Worm (Caenorhabditis elegans) whole organism, L4/young adult: ENCODE data around the gene tag-293.
"Not testable (repeated sequence)": the region's sequence is repeated elsewhere in the genome, so short reads cannot be mapped to it uniquely, and the experiment has no call there.

Source experiments
- W03F9.2 ChIP-seq: fragments of 150-350 bp; optimal IDR thresholded peaks from 2 replicates; lab custom pipeline; 2014; ENCODE audit warnings: missing biosample characterization, missing genetic modification characterization
- dao-5 ChIP-seq: sonication (generic microtip); optimal IDR thresholded peaks from 2 replicates; lab custom pipeline; 2016; ENCODE audit warnings: missing genotype, missing genetic modification characterization, moderate library complexity, missing compliant biosample characterization
- him-1 ChIP-seq: sonication (generic microtip); optimal IDR thresholded peaks from 2 replicates; lab custom pipeline; 2016; ENCODE audit warnings: missing genotype, missing genetic modification reagents, missing genetic modification characterization, missing compliant biosample characterization

The tag-293 gene

DNA sequence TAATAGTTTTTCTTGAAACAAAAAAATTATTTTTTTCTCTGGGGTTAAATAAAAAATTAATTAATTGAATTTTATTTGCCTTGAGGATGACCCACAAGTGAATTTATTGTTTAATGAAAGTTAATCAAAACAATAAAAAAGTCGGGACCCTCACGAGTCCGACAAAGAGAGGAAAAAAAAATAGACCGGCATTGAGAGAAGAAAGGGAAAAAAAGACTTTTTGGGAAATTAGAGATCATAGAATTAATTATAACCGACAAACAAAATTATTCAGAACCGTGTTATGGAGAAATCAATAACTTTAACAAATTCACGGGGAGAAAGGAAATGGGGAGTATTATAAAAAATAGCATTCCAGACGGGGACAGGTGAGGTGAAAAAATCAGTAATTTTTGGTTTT, 18.1 kb downstream of the tag-293 start, which contains the start of gene F10G2.7:
Gene F10G2.7 (minus strand): TSS at position 101 of the 400 bp plus-strand sequence.
- TF ChIP-seq W03F9.2 (tag; lab: Kevin White, UChicago); him-1 (tag; lab: Kevin White, UChicago); dao-5: not testable (repeated sequence)

DNA sequence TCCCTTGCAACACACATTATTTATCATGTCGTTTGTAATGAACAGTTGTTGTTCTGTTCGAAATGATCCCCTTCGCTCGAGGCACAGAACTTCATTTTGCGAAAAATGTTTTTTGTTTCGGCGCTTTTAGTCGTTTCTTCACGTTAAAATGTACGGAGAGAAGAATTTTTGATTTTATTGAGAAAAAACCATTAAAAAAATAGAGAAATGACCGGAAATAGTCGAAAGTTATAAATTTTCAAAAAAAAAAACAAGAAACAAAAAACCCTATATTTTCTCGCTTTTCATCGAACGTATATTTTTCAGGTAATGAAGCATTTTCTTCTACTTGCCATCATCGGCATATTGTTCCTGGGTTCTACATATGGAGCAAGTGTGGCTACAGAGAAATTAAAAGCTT, 23.1 kb downstream of the tag-293 start, which contains the start of gene F10G2.1:
Gene F10G2.1 (plus strand): TSS at position 301 of the 400 bp plus-strand sequence.
- TF ChIP-seq dao-5: no peak
- no peak for TF ChIP-seq W03F9.2 (tag; lab: Kevin White, UChicago)
- no peak for TF ChIP-seq him-1 (tag; lab: Kevin White, UChicago)

DNA sequence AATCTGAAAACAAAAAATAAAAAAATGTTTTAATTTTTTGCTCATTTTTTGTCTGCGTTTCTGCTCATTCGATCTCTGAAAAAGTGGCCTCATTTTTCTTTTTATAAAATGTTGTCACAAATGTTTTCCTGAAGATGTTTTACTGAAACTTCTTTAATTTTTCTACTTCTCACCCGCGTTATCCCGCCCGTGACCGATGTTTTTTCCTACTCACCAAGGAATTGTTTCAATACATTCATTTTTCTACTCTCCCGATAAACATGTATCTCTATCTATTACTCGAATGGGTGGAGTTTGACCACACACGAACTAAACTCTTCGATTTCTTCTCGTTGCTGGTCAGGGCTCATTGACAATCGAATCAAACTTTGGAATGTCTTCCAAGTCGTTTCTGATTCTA, 24.5 kb downstream of the tag-293 start, which contains the start of gene F10G2.2:
Gene F10G2.2 (plus strand): TSS at position 301 of the 400 bp plus-strand sequence.
- no peak for TF ChIP-seq dao-5
- TF ChIP-seq W03F9.2 (tag; lab: Kevin White, UChicago): no peak
- no peak for TF ChIP-seq him-1 (tag; lab: Kevin White, UChicago)

DNA sequence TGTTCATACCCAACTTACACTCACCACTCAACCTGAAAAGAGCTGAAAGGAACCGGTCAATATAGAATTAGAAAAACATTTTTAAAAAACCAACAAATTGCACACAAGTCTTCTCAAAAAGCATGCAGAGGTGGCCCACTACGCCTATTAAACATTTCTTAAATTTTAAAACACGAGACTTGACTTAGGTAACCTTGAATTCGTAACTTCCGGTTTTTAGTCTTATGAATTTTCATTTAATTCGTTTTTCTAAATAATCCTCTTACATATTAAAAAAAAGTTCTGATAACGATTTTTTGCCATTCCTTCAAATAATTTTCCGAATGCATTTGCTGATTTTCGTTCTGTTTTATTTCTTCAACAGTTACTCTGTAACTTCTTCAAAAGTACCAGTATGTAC, 27.3 kb downstream of the tag-293 start, which contains the start of gene clec-7:
Gene clec-7 (plus strand): TSS at position 301 of the 400 bp plus-strand sequence.
- no peak for TF ChIP-seq him-1 (tag; lab: Kevin White, UChicago)
- TF ChIP-seq W03F9.2 (tag; lab: Kevin White, UChicago): no peak
- TF ChIP-seq dao-5: no peak

ce11 chrV:7326928-7327327, 28.4 kb downstream of the tag-293 start, which contains the start of gene F10G2.4:
Gene F10G2.4, plus strand, starts transcription at chrV:7327228.
- no peak for TF ChIP-seq W03F9.2 (tag; lab: Kevin White, UChicago)
- TF ChIP-seq dao-5: no peak
- no peak for TF ChIP-seq him-1 (tag; lab: Kevin White, UChicago)

DNA sequence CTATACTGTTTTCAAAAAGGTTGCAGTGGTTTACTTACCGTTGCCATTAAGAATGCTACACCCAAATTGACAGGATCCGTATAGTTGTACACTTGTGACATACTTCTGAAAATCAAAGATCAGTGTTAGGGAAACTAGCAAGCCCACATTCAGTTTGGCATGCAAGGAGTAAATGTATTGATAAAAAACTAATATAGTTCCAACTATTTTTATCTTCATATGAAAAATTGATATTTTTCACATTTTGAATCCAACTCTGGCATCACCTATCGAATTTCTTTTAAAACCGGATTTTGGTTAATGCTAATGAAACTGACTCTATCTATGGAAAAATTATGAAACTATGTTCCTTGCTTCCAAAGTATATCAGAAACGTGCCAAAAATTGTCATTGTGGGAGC, 30.1 kb downstream of the tag-293 start, which contains the start of gene srx-92:
Gene srx-92 (minus strand): TSS at position 101 of the 400 bp plus-strand sequence.
- TF ChIP-seq him-1 (tag; lab: Kevin White, UChicago): no peak
- TF ChIP-seq dao-5: no peak
- no peak for TF ChIP-seq W03F9.2 (tag; lab: Kevin White, UChicago)

ce11 chrV:7321915-7322314, 33.4 kb downstream of the tag-293 start, which contains the start of gene F10G2.10:
Gene F10G2.10, plus strand, starts transcription at chrV:7322215.
- TF ChIP-seq him-1 (tag; lab: Kevin White, UChicago): no peak
- TF ChIP-seq dao-5: no peak
- no peak for TF ChIP-seq W03F9.2 (tag; lab: Kevin White, UChicago)

DNA sequence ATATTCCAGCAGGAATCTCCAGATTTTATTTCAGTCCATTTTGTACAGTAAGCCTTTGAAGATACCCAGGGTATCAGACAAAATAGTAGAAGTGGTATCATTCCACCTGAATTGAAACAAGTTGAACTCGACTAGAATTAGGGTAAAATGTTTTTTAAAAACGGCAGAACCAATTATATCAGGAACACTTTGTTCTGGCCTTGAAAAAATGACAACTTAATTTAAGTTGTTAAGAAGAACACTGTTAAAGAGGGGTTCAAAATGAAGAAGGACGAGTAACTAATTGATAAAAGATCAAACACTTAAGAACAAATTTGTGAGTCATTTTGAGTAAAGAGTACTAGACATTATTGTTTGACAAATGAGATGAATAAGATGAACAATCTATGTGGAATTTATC, 34.5 kb downstream of the tag-293 start, which contains the start of gene lmd-4:
Gene lmd-4 (minus strand): TSS at position 101 of the 400 bp plus-strand sequence.
- TF ChIP-seq W03F9.2 (tag; lab: Kevin White, UChicago) (no peak), him-1 (tag; lab: Kevin White, UChicago) (no peak), dao-5 (no peak)

DNA sequence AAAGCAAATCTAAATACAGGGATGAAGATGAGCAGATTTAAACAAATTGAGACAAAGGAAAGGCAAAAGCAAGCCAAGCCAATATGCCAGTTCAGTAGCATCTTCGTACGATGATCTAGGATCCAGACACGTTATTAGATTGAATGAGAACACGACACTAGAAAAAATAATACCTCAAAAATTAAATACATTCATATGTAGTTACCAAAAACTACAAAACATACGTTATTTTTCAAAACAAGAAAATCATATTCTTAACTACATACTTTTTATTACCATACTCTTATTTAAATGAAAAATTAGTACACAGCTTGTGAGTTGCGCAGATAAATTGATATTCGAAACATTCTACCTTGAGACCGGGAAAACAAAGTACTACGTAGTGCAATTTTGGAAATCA, 42.1 kb downstream of the tag-293 start, which contains the start of gene srx-6:
Gene srx-6 (minus strand): TSS at position 101 of the 400 bp plus-strand sequence.
- no peak for TF ChIP-seq W03F9.2 (tag; lab: Kevin White, UChicago)
- TF ChIP-seq him-1 (tag; lab: Kevin White, UChicago): no peak
- no peak for TF ChIP-seq dao-5

DNA sequence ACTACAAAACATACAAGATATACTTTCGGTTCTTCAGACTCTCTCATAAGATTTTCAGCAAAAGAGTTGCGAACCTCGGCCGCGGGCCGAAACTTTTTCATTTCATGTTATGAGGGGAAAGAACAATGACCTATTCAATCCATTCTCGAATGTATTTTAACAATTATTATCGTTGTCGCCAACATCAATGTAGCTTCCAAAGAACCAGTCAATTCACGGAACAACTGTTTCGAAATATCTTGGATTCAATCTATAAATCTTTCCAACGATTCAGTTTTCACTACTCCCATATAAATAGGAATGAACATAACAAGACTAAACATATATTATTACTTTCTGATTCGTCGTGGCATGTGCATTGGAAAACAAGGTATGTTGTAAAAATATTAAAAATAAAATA, 48.3 kb downstream of the tag-293 start, which contains the start of gene F07G11.1:
Gene F07G11.1 (plus strand): TSS at position 301 of the 400 bp plus-strand sequence.
- TF ChIP-seq him-1 (tag; lab: Kevin White, UChicago) (no peak), dao-5 (no peak), W03F9.2 (tag; lab: Kevin White, UChicago) (no peak)

DNA sequence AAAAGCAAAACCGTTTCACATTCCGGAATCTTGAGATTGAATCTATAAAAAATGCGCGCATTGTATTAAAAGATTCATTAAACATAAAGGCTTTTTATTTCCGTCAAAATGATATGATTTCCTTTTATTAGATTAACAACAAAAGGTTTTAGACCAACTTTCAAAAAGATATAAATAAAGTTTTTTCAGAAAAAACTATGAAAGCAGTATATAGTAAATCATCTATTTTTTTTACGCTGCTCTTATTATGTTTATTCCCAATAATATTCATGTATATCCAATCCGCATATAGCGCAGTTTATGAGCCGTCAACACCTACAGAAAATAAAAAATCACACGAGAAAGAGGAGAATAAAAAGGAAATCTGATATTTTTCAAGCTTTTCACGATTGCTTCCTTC, 50.9 kb downstream of the tag-293 start, which contains the start of gene F07G11.2:
Gene F07G11.2 (plus strand): TSS at position 301 of the 400 bp plus-strand sequence.
- not testable (repeated sequence) for TF ChIP-seq him-1 (tag; lab: Kevin White, UChicago); W03F9.2 (tag; lab: Kevin White, UChicago); dao-5
